Worm (Caenorhabditis elegans): Measurements from ENCODE around the gene nep-3.

nep-3 gene

DNA sequence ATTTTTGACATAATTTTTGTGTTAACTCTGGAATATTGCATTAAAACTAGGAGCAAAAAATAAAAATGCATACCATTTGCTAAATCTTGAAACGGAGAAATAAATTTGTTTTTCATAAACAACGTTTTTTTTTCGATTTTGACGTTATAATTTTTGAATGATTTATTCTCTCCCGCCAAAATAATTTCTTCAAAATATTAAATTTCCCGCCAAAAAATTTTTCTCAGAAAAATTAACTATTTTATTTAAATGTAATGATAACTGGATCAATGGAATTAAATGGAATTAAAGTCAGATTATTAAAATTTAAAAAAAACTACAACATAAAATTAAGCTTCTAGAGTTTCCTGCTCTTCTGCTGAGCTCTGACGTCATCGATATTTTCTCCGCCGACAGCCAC, at the start of gene nep-3:
TSS of gene nep-3 (minus strand) at position 101 of the 400 bp plus-strand sequence.
- TF ChIP-seq blmp-1 (tag; optimal IDR thresholded peaks at IDR 0.05; ENCODE audit: insufficient read depth): no peak
- no peak for TF ChIP-seq elt-3 (tag; optimal IDR thresholded peaks at IDR 0.05)
- TF ChIP-seq peb-1 (tag; optimal IDR thresholded peaks at IDR 0.05): no peak
- no peak for TF ChIP-seq nhr-21 (tag; optimal IDR thresholded peaks at IDR 0.05)
- TF ChIP-seq C34F6.9 (tag; optimal IDR thresholded peaks at IDR 0.05): no peak
- no peak for TF ChIP-seq ztf-4 (tag; optimal IDR thresholded peaks at IDR 0.05)
- TF ChIP-seq ztf-11 (tag; optimal IDR thresholded peaks at IDR 0.05): no peak
- TF ChIP-seq egl-27 (tag; optimal IDR thresholded peaks at IDR 0.05): no peak
- TF ChIP-seq zag-1 (tag; optimal IDR thresholded peaks at IDR 0.05): no peak
- TF ChIP-seq sma-9 (GFP tag; optimal IDR thresholded peaks at IDR 0.05): no peak
- no peak for TF ChIP-seq sma-9 (tag; optimal IDR thresholded peaks at IDR 0.05)
- no peak for TF ChIP-seq mab-5 (tag; optimal IDR thresholded peaks at IDR 0.05)
- TF ChIP-seq nhr-12 (tag; optimal IDR thresholded peaks at IDR 0.05): no peak
- TF ChIP-seq unc-62 (GFP tag; optimal IDR thresholded peaks at IDR 0.05): no peak

DNA sequence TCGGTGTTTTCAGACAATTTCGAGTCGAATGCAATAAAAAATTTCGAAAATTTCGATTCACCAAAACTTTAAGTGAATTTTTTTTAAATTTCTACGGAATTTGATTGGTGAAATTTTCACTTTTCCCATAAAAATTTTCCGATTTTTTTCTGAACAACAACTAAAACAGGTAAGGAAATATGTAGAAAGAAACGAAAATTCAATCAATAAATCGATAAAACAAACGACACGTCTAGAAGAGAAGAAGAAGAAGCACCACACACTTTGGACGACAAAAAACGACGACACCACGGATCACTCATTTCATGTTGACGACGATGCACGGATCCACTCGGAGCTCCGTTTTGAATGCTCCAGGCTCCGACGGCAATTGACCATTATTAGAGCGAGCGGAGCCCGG, 45.7 kb upstream of the nep-3 start:
- TF ChIP-seq nhr-77 (tag; optimal IDR thresholded peaks at IDR 0.05) (no peak), sma-3 (GFP tag; optimal IDR thresholded peaks at IDR 0.05) (no peak), lin-13 (GFP tag; optimal IDR thresholded peaks at IDR 0.05) (no peak), nhr-6 (tag; optimal IDR thresholded peaks at IDR 0.05) (no peak), lin-39 (tag; optimal IDR thresholded peaks at IDR 0.05) (no peak)

DNA sequence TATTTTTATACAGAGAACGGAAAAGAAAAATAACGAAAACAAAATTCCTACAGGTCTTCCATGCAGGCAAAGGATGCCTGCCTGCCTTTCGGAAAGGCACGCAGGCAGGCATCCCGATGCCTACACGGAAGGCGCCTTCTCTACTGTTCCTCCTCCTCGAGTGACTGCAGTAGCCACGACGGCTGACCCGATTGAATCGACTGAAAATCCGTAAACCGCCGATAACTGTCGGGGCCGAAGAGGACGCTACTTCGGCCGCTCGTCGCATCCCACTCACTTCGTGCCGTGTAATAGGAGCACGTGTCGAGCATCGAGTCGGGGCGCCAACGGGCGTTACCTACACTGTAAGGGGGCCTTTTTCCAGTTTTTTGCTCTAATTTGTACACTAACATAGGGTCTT, 43.6 kb upstream of the nep-3 start:
- no peak for TF ChIP-seq nhr-12 (tag; optimal IDR thresholded peaks at IDR 0.05)
- no peak for TF ChIP-seq nhr-77 (tag; optimal IDR thresholded peaks at IDR 0.05)
- TF ChIP-seq gmeb-1 (tag; optimal IDR thresholded peaks at IDR 0.05): no peak
- no peak for TF ChIP-seq alr-1 (tag; optimal IDR thresholded peaks at IDR 0.05)
- no peak for TF ChIP-seq F13H6.1 (tag; optimal IDR thresholded peaks at IDR 0.05)
- no peak for TF ChIP-seq mab-5 (tag; optimal IDR thresholded peaks at IDR 0.05)
- no peak for TF ChIP-seq crh-2 (tag; optimal IDR thresholded peaks at IDR 0.05)
- no peak for TF ChIP-seq sma-3 (GFP tag; optimal IDR thresholded peaks at IDR 0.05)
- TF ChIP-seq nhr-11 (tag; optimal IDR thresholded peaks at IDR 0.05): no peak
- TF ChIP-seq elt-1 (tag; optimal IDR thresholded peaks at IDR 0.05): no peak
- TF ChIP-seq sem-4 (tag; optimal IDR thresholded peaks at IDR 0.05): no peak
- no peak for TF ChIP-seq ceh-16 (tag; optimal IDR thresholded peaks at IDR 0.05)
- TF ChIP-seq egl-27 (tag; optimal IDR thresholded peaks at IDR 0.05): no peak
- no peak for TF ChIP-seq aly-2 (tag; optimal IDR thresholded peaks at IDR 0.05)
- TF ChIP-seq nhr-25 (tag; optimal IDR thresholded peaks at IDR 0.05): no peak

DNA sequence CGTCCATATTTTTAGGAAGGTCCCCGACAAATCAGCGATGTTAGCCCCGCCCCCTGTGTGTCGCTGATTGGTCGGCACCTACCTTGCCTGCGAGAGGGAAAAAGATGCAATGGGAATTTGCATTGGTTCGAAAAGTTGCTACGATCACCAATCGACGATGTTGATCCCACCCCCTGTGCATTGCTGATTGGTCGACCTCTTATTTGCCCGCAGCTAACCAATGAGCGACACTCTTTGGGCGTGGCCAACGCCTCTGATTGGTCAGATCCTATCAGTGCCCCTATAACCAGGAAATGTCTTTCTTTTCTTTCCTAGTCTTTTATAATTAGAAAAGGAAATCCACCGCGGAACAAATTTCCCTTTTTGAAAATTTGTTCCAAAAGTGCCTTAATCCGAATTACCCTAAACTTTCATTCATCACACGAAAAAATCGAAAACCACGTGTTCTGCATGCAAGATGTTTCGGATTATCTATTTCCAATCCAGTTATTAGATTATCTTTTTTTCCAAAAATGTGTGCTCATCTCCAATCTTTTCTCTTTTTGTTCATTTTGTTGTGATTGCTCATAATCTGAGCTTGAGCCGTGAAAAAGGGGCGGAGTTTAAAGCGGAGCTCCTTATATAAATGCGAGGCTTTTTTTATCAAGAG, 41.1 kb upstream of the nep-3 start:
- no peak for TF ChIP-seq R02D3.7 (tag; optimal IDR thresholded peaks at IDR 0.05)
- TF ChIP-seq blmp-1 (tag; optimal IDR thresholded peaks at IDR 0.05; ENCODE audit: insufficient read depth): no peak
- no peak for TF ChIP-seq dmd-4 (tag; optimal IDR thresholded peaks at IDR 0.05)
- TF ChIP-seq nhr-21 (tag; optimal IDR thresholded peaks at IDR 0.05): no peak
- TF ChIP-seq crh-2 (tag; optimal IDR thresholded peaks at IDR 0.05): no peak
- TF ChIP-seq sma-9 (GFP tag; optimal IDR thresholded peaks at IDR 0.05): no peak
- no peak for TF ChIP-seq sma-9 (tag; optimal IDR thresholded peaks at IDR 0.05)
- TF ChIP-seq nhr-10 (tag; optimal IDR thresholded peaks at IDR 0.05): no peak
- TF ChIP-seq zag-1 (tag; optimal IDR thresholded peaks at IDR 0.05): no peak
- no peak for TF ChIP-seq nhr-23 (tag; optimal IDR thresholded peaks at IDR 0.05)
- no peak for TF ChIP-seq egl-27 (tag; optimal IDR thresholded peaks at IDR 0.05)
- TF ChIP-seq lin-13 (GFP tag; optimal IDR thresholded peaks at IDR 0.05): no peak
- no peak for TF ChIP-seq ceh-16 (tag; optimal IDR thresholded peaks at IDR 0.05)
- TF ChIP-seq Y55F3AM.14 (GFP tag; optimal IDR thresholded peaks at IDR 0.05): no peak
- no peak for TF ChIP-seq ztf-11 (tag; optimal IDR thresholded peaks at IDR 0.05)
- no peak for TF ChIP-seq nhr-237 (tag; optimal IDR thresholded peaks at IDR 0.05)
- TF ChIP-seq C34F6.9 (tag; optimal IDR thresholded peaks at IDR 0.05): no peak
- no peak for TF ChIP-seq mdl-1 (tag; optimal IDR thresholded peaks at IDR 0.05)
- no peak for TF ChIP-seq unc-39 (tag; optimal IDR thresholded peaks at IDR 0.05)
- TF ChIP-seq ama-1 (optimal IDR thresholded peaks at IDR 0.05): no peak

Data from whole organism, L2 larva.